Fruit fly (Drosophila melanogaster): ENCODE measurements around the gene CG8993.

- TF ChIP-seq ttk (optimal IDR thresholded peaks at IDR 0.05) (no peak), psq (optimal IDR thresholded peaks at IDR 0.05) (no peak), Sin3A (optimal IDR thresholded peaks at IDR 0.05) (no peak)
Observed at dm6 chr3L:2322257-2322776, 49.7 kb upstream of the CG8993 start, which contains the start of gene MsR1.
